Worm (Caenorhabditis elegans) whole organism, midembryonic: Measurements from ENCODE around the gene tgt-1.

Experiments
- T22C8.4 ChIP-seq: fragments of 200-800 bp; sonication (Bioruptor generic); IDR thresholded peaks from 2 replicates; pipeline ENCODE4 v1.3.6; 2022; ENCODE audit warnings: missing genetic modification characterization, missing compliant biosample characterization
- cog-1 ChIP-seq: sonication (generic microtip); optimal IDR thresholded peaks from 2 replicates; lab custom pipeline; 2016; ENCODE audit warnings: missing genetic modification characterization, missing compliant biosample characterization
- flt-1 ChIP-seq: fragments of 200-800 bp; sonication (Bioruptor generic); IDR thresholded peaks from 2 replicates; pipeline ENCODE4 v1.3.6; 2022; ENCODE audit warnings: missing genetic modification characterization, missing compliant biosample characterization
- klf-2 ChIP-seq: fragments of 200-800 bp; sonication (Bioruptor generic); conservative IDR thresholded peaks from 2 replicates; pipeline ENCODE4 v1.3.6; 2022; ENCODE audit warnings: missing genetic modification reagents, missing genetic modification characterization, missing compliant biosample characterization
- med-1 ChIP-seq: sonication (generic microtip); optimal IDR thresholded peaks from 2 replicates; lab custom pipeline; 2017; ENCODE audit warnings: missing genetic modification characterization, mild to moderate bottlenecking, missing compliant biosample characterization, antibody characterized with exemption, missing genetic modification reagents; ENCODE audit not compliant: insufficient read depth
- ref-1 ChIP-seq: fragments of 200-800 bp; sonication (Bioruptor generic); conservative IDR thresholded peaks from 2 replicates; pipeline ENCODE4 v1.3.6; 2022; ENCODE audit warnings: missing genetic modification reagents, missing genetic modification characterization, missing compliant biosample characterization
- tab-1 ChIP-seq: fragments of 200-800 bp; sonication (Bioruptor generic); IDR thresholded peaks from 2 replicates; pipeline ENCODE4 v1.3.6; 2022; ENCODE audit warnings: missing genetic modification characterization, missing compliant biosample characterization
- ztf-23 ChIP-seq: fragments of 200-800 bp; sonication (Bioruptor generic); IDR thresholded peaks from 2 replicates; pipeline ENCODE4 v1.3.6; 2022; ENCODE audit warnings: missing genetic modification reagents, missing genetic modification characterization, missing compliant biosample characterization
- ztf-29 ChIP-seq: fragments of 200-800 bp; sonication (Bioruptor generic); IDR thresholded peaks from 2 replicates; pipeline ENCODE4 v1.3.6; 2022; ENCODE audit warnings: missing genetic modification reagents, missing genetic modification characterization, missing compliant biosample characterization

Gene tgt-1

DNA sequence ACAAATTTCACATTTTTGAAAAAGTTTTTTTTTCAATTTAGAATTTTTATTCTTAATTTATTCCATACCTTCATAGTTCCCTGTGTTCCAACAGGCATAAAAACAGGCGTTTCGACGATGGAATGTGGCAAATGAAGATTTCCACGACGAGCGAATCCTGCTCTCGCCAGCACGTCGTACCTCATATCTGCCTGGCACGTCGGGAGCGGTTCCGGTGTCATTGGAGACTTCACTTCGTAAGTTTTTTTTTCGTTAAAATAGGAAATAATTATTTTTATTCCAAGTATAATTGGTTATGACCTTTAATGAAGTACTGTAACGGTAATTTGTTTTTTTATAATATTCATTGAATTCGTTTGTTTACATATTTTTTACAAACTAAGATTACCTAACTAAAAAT is at the start of gene tgt-1:
Gene tgt-1, minus strand, starts transcription at position 232 of the 400 bp plus-strand sequence.
- TF ChIP-seq tab-1 (GFP tag; lab: Robert Waterston, UW) (no peak), klf-2 (GFP tag; lab: Robert Waterston, UW) (no peak), ref-1 (no peak), flt-1 (no peak), ztf-29 (GFP tag; lab: Robert Waterston, UW) (no peak), cog-1 (tag; lab: Kevin White, UChicago) (no peak), med-1 (GFP tag; lab: Kevin White, UChicago) (no peak), ztf-23 (GFP tag; lab: Robert Waterston, UW) (no peak), T22C8.4 (GFP tag; lab: Robert Waterston, UW) (no peak)

DNA sequence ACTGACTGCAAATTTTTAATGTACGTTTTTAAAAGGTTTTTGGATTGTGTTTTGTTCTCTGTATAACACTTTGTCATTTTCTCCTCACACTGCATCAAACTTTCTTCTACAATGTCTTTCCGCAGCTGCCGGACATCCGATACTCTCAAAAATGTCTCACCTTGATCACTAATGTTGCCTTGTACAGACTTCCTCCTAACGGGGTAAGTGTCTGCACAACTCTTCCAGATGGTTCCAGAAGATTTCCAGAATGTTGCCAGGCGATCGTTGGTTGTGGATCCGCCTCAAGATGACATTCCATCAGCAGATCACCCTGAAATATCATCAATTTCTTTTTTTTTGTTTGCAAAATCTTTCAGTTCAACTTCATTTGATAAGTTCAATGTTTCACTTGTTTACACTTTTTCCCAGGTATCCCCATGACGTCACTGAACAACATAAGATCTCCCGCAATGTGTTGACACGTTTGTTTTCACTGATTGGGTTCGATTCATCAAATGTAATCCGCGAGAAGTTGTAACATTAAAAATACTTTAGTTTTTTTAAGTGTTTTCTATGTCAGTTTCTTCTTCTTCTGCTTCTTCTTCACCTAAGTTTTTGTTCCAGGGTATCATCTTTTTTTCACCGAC is 49.6 kb upstream of the tgt-1 start:
- TF ChIP-seq flt-1 (no peak), cog-1 (tag; lab: Kevin White, UChicago) (no peak), T22C8.4 (GFP tag; lab: Robert Waterston, UW) (no peak), ref-1 (no peak), ztf-29 (GFP tag; lab: Robert Waterston, UW) (no peak)

DNA sequence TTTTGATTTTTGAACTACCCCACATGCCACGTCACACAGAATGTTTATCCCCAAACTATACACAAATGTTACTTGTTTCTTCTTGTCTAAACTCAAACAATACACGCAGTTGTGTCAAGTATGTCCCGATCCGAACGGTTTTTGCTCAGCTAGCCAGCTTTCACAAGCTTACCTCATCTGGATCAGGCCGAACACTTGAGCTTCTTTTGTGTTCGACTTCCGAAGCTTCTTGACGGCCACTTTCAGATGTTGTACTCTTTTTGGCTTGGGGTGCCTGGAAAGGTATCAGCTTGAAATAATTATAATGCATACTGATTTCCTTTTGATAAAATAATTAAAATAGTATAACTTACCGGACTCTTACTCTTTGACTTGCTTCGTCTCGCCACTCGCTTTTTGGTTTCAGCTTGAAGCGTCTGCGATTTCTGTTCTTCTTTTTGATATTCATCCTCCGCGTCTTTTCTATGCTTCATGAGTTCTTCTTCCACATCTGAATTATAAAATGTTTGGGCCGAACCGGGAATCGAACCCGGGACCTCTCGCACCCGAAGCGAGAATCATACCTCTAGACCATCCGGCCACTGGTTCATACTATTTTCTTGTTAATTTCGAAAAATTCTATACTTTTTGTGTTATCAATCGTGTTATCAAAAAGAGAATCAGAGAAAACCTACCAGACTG is 45.6 kb upstream of the tgt-1 start:
- TF ChIP-seq ztf-23 (GFP tag; lab: Robert Waterston, UW) (no peak), ref-1 (no peak), flt-1 (no peak), T22C8.4 (GFP tag; lab: Robert Waterston, UW) (no peak), cog-1 (tag; lab: Kevin White, UChicago) (no peak), tab-1 (GFP tag; lab: Robert Waterston, UW) (no peak), med-1 (GFP tag; lab: Kevin White, UChicago) (no peak)

DNA sequence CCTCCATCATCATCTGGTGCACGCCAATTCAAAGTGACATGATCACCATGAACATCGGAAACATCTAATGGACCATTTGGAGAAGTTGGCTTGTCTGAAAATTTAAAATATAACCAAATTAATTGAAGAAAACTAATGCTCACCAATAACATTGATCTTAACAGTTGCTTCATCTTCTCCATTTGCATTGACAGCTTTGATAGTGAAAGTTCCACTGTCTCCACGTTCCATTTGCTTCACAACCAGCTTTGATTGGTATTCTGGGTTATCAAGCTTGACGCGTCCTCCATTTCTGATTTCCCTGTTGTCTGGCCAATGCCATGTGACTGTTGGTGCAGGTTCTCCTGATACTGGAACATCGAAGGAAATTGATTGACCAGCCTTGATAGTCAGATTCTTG is 26.8 kb upstream of the tgt-1 start:
- TF ChIP-seq ztf-23 (GFP tag; lab: Robert Waterston, UW) (no peak), T22C8.4 (GFP tag; lab: Robert Waterston, UW) (no peak), flt-1 (no peak), ztf-29 (GFP tag; lab: Robert Waterston, UW) (no peak), ref-1 (no peak), tab-1 (GFP tag; lab: Robert Waterston, UW) (no peak), klf-2 (GFP tag; lab: Robert Waterston, UW) (no peak), cog-1 (tag; lab: Kevin White, UChicago) (no peak), med-1 (GFP tag; lab: Kevin White, UChicago) (no peak)

DNA sequence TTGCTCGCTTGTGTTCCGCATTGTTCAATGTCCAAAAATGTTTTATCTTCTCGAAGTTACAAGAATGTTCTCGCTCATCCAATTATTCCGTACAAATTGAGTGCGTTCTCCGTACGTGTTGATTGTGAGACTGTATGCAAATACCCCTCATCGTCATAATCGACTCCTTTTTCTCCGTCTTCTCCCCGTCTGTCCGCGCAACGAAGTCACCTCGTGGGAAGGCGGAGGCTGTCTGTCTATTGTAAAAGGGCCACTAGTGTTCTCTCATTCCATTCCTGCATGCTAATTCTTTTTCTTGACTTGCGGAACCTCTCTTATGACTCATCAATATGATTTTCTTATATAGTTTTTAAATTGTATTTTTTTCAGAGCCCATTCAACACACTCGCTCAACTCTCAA is 10.6 kb upstream of the tgt-1 start, which contains the start of gene ZK829.9:
Gene ZK829.9, plus strand, starts transcription at position 364 of the 400 bp plus-strand sequence.
- TF ChIP-seq T22C8.4 (GFP tag; lab: Robert Waterston, UW): no peak

DNA sequence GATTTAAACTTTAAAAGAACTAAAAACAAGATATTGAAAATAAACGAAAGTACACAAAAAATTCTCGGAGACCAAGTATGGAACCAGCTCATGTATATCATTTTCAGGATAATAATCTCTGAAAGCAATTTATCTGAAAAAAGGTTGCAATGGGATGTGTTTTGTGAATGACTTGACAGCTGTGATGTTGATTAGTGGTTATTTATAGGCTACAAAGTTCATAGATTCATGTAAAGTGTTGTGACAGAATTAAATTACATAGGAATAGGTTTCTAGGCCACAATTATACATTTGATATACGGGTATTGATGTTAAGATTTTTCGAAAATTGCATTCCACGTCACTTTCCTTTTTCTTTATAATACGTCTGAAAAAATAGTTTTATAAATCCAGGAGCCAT is 5.7 kb upstream of the tgt-1 start, which contains the start of gene srj-1:
Gene srj-1, minus strand, starts transcription at position 101 of the 400 bp plus-strand sequence.
- TF ChIP-seq ref-1: no peak
- TF ChIP-seq ztf-23 (GFP tag; lab: Robert Waterston, UW): no peak
- no peak for TF ChIP-seq tab-1 (GFP tag; lab: Robert Waterston, UW)
- no peak for TF ChIP-seq med-1 (GFP tag; lab: Kevin White, UChicago)
- TF ChIP-seq flt-1: no peak
- no peak for TF ChIP-seq cog-1 (tag; lab: Kevin White, UChicago)
- TF ChIP-seq T22C8.4 (GFP tag; lab: Robert Waterston, UW): no peak
- no peak for TF ChIP-seq klf-2 (GFP tag; lab: Robert Waterston, UW)
- TF ChIP-seq ztf-29 (GFP tag; lab: Robert Waterston, UW): no peak

DNA sequence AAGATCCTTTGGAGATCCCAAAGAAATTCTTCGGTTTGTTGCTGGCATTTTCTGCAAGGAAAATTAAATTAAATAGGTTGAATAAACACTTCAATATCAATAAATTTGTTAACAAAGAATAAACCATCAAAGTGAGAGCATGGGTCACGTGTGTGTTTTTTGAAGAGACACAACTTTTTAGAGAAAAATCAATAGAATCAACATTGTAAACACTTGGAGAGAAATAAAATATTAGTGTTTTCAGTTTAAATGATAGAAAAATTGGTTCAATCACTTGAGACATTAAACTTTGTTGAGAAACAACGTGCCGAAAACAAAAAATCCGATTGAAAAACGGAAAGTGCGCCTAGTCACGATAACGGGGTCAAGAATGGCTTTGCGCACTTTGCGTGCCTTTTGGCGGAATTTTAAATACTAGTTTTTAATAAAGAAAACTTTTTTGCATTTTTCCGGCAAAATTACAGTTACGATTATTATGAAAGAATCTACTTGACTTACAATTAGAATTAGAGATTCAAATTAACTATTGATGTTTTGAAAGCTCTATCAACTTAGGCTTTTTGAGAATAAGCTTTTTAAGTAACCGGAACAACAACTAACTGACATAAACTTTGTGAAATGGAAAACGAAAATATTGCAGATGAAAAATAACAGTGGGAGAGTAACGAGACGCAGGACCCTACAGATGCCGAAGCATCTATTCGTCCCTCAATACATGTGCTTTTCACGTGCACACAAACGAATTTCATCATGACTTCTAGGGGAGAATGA is 2.1 kb upstream of the tgt-1 start, which contains the start of gene ZK829.7:
Gene ZK829.7, minus strand, starts transcription at position 51 of the 771 bp plus-strand sequence.
- peak; percentile 2 for TF ChIP-seq cog-1 (tag; lab: Kevin White, UChicago)
- TF ChIP-seq ztf-29 (GFP tag; lab: Robert Waterston, UW): no peak

DNA sequence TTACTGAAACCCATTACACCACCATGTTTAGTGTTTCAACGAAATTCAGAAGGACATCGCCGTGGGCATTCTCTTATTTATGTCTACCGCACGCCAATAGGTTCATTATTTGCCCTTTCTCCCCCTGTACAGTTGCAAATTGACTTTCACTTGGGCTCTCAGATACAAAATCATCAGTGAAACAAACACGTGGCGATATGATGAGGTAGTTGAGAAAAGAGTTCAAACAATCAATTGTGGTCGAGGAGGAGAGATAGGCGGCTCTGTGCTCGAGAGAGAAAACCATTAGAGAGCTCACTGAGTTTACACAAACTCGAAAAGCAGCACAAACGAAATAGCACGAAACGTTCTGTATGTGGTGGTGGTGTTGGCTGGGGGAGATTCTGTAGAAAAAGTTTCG is 2.5 kb downstream of the tgt-1 start:
- no peak for TF ChIP-seq tab-1 (GFP tag; lab: Robert Waterston, UW)
- TF ChIP-seq med-1 (GFP tag; lab: Kevin White, UChicago): no peak
- TF ChIP-seq ztf-29 (GFP tag; lab: Robert Waterston, UW): no peak
- TF ChIP-seq ref-1: no peak
- no peak for TF ChIP-seq T22C8.4 (GFP tag; lab: Robert Waterston, UW)
- TF ChIP-seq cog-1 (tag; lab: Kevin White, UChicago): no peak
- TF ChIP-seq klf-2 (GFP tag; lab: Robert Waterston, UW): no peak
- no peak for TF ChIP-seq ztf-23 (GFP tag; lab: Robert Waterston, UW)
- no peak for TF ChIP-seq flt-1

DNA sequence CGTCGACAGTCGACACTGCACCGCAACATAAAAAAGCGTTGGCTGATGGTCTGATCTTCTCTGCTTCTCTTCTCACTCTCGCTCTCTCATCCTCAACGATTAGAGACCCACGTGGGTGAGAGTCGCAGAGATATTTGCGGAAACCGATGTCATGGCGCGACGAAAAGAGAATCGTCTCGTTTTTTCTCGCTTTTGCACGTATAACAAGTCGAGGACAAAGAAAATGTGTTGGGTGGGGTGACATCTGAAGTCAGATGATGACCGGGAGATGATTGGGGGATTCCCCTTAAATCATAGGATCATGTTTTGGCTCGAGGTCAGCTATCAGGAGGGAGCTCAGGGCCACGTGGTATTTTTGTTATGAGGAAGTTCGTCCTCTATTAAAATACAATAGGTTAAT is 3.2 kb downstream of the tgt-1 start:
- TF ChIP-seq tab-1 (GFP tag; lab: Robert Waterston, UW): no peak
- TF ChIP-seq ztf-29 (GFP tag; lab: Robert Waterston, UW): no peak
- TF ChIP-seq med-1 (GFP tag; lab: Kevin White, UChicago): no peak
- no peak for TF ChIP-seq cog-1 (tag; lab: Kevin White, UChicago)
- TF ChIP-seq ztf-23 (GFP tag; lab: Robert Waterston, UW): no peak
- TF ChIP-seq ref-1: no peak
- TF ChIP-seq klf-2 (GFP tag; lab: Robert Waterston, UW): no peak
- no peak for TF ChIP-seq flt-1
- TF ChIP-seq T22C8.4 (GFP tag; lab: Robert Waterston, UW): no peak
